Worm (Caenorhabditis elegans) whole organism, L1 larva: ENCODE results near the gene mboa-3.

Source experiments
- C16A3.4 ChIP-seq: fragments of 150-350 bp; optimal IDR thresholded peaks from 2 replicates; lab custom pipeline; 2014; ENCODE audit warnings: missing biosample characterization, missing genetic modification characterization
- Y116A8C.19 ChIP-seq: sonication (generic microtip); optimal IDR thresholded peaks from 2 replicates; lab custom pipeline; 2016; ENCODE audit warnings: missing compliant biosample characterization, missing genetic modification characterization, borderline replicate concordance
- blmp-1 ChIP-seq: fragments of 150-350 bp; optimal IDR thresholded peaks from 2 replicates; lab custom pipeline; 2014; ENCODE audit warnings: missing biosample characterization, missing genetic modification characterization
- ceh-8 ChIP-seq: fragments of 200-800 bp; sonication (Bioruptor generic); optimal IDR thresholded peaks from 2 replicates; lab custom pipeline; 2018; ENCODE audit warnings: mild to moderate bottlenecking, missing genetic modification characterization, moderate library complexity, missing compliant biosample characterization
- ceh-90 ChIP-seq: sonication (generic microtip); optimal IDR thresholded peaks from 2 replicates; lab custom pipeline; 2016; ENCODE audit warnings: missing genetic modification characterization, missing compliant biosample characterization
- dpl-1 ChIP-seq, 3 experiments: fragments of 150-350 bp in 2 of 3; sonication (generic microtip) in 1 of 3; optimal IDR thresholded peaks; 2 replicates each; lab custom pipeline; 2014 to 2017; ENCODE audit warnings: missing biosample characterization in 3 of 3, missing genetic modification characterization in 3 of 3, missing genetic modification reagents in 3 of 3
- egl-27 ChIP-seq, 2 experiments: fragments of 150-350 bp in 1 of 2; sonication (generic microtip); optimal IDR thresholded peaks; 3 replicates each; lab custom pipeline; 2017 to 2018; ENCODE audit warnings: missing biosample characterization in 2 of 2, missing genetic modification characterization in 2 of 2, missing genetic modification reagents in 2 of 2
- hpl-2 ChIP-seq: fragments of 150-350 bp; optimal IDR thresholded peaks from 2 replicates; lab custom pipeline; 2014; ENCODE audit warnings: missing biosample characterization, missing genetic modification reagents, missing genetic modification characterization
- lin-14 ChIP-seq: fragments of 200-800 bp; sonication (Bioruptor generic); optimal IDR thresholded peaks from 2 replicates; lab custom pipeline; 2018; ENCODE audit warnings: mild to moderate bottlenecking, missing genetic modification characterization, moderate library complexity, missing compliant biosample characterization
- lin-35 ChIP-seq, 2 experiments: fragments of 150-350 bp; optimal IDR thresholded peaks; 2 replicates each; lab custom pipeline; 2014; ENCODE audit warnings: missing biosample characterization in 2 of 2, missing genetic modification characterization in 2 of 2, missing genetic modification reagents in 2 of 2
- lin-39 ChIP-seq: fragments of 150-350 bp; optimal IDR thresholded peaks from 2 replicates; lab custom pipeline; 2014; ENCODE audit warnings: missing biosample characterization, missing genetic modification reagents, missing genetic modification characterization
- lir-3 ChIP-seq: sonication (generic microtip); optimal IDR thresholded peaks from 2 replicates; lab custom pipeline; 2016; ENCODE audit warnings: mild to moderate bottlenecking, missing genetic modification characterization, moderate library complexity, missing compliant biosample characterization; ENCODE audit not compliant: poor library complexity
- mab-9 ChIP-seq: fragments of 200-800 bp; sonication (Bioruptor generic); IDR thresholded peaks from 2 replicates; pipeline ENCODE4 v1.3.6; 2022; ENCODE audit warnings: missing genetic modification reagents, missing genetic modification characterization, missing compliant biosample characterization
- nhr-28 ChIP-seq: fragments of 150-350 bp; optimal IDR thresholded peaks from 2 replicates; lab custom pipeline; 2014; ENCODE audit warnings: missing biosample characterization, missing genetic modification characterization
- nhr-47 ChIP-seq: sonication (generic microtip); optimal IDR thresholded peaks from 2 replicates; lab custom pipeline; 2016; ENCODE audit warnings: mild to moderate bottlenecking, missing genetic modification characterization, moderate library complexity, missing compliant biosample characterization
- nhr-84 ChIP-seq: sonication (generic microtip); optimal IDR thresholded peaks from 2 replicates; lab custom pipeline; 2017; ENCODE audit warnings: missing biosample characterization, missing genetic modification characterization
- nhr-85 ChIP-seq: sonication (generic microtip); peaks from one replicate; lab custom pipeline; 2016; ENCODE audit warnings: missing genetic modification characterization, inconsistent platforms, missing compliant biosample characterization
- rnt-1 ChIP-seq: sonication (generic microtip); optimal IDR thresholded peaks from 2 replicates; lab custom pipeline; 2016; ENCODE audit warnings: mild to moderate bottlenecking, missing genetic modification characterization, moderate library complexity, missing compliant biosample characterization
- sup-37 ChIP-seq: fragments of 200-800 bp; sonication (Bioruptor generic); optimal IDR thresholded peaks from 2 replicates; lab custom pipeline; 2018; ENCODE audit warnings: mild to moderate bottlenecking, missing genetic modification characterization, missing compliant biosample characterization
- unc-62 ChIP-seq: fragments of 150-350 bp; optimal IDR thresholded peaks from 2 replicates; lab custom pipeline; 2014; ENCODE audit warnings: missing biosample characterization, missing genetic modification reagents, missing genetic modification characterization
- unc-86 ChIP-seq: sonication (generic microtip); optimal IDR thresholded peaks from 2 replicates; lab custom pipeline; 2016; ENCODE audit warnings: missing genetic modification characterization, missing compliant biosample characterization
- unc-98 ChIP-seq: fragments of 200-800 bp; sonication (Bioruptor generic); IDR thresholded peaks from 2 replicates; pipeline ENCODE4 v1.3.6; 2022; ENCODE audit warnings: missing genetic modification characterization, missing compliant biosample characterization

The mboa-3 gene

ce11 chrX:5475164-5475576 lies 47.4 kb downstream of the mboa-3 start (continued):
- no peak for TF ChIP-seq ceh-8
- peak; percentile 65 for TF ChIP-seq C16A3.4 (tag; lab: Kevin White, UChicago)
- no peak for TF ChIP-seq lin-39
- TF ChIP-seq lin-35 (GFP tag; optimal IDR thresholded peaks at IDR 0.05; lab: Kevin White, UChicago): peak; percentile 41 to 69
- no peak for TF ChIP-seq unc-62
- TF ChIP-seq lir-3: no peak
- no peak for TF ChIP-seq unc-86
- no peak for TF ChIP-seq ceh-90 (tag; lab: Kevin White, UChicago)
- TF ChIP-seq nhr-85 (tag; lab: Kevin White, UChicago): peak; percentile 94
- peak in 1 of 2 experiments; percentile 84 for TF ChIP-seq egl-27 (tag; optimal IDR thresholded peaks at IDR 0.05; lab: Kevin White, UChicago)

- peak; percentile 41 for TF ChIP-seq lin-14 (GFP tag; lab: Kevin White, UChicago)
- no peak for TF ChIP-seq dpl-1 (GFP tag; optimal IDR thresholded peaks at IDR 0.05; lab: Kevin White, UChicago)
- TF ChIP-seq unc-98: no peak
- peak; percentile 49 for TF ChIP-seq blmp-1 (tag; lab: Kevin White, UChicago)
- TF ChIP-seq hpl-2 (GFP tag; lab: Kevin White, UChicago): no peak
- TF ChIP-seq nhr-84 (tag; lab: Kevin White, UChicago): no peak
- TF ChIP-seq sup-37 (GFP tag; lab: Kevin White, UChicago): no peak
- TF ChIP-seq mab-9 (GFP tag; lab: Robert Waterston, UW): no peak
- TF ChIP-seq Y116A8C.19 (tag; lab: Kevin White, UChicago): no peak
- TF ChIP-seq rnt-1 (tag; lab: Kevin White, UChicago): peak; percentile 15
- no peak for TF ChIP-seq nhr-47
- no peak for TF ChIP-seq nhr-28
- TF ChIP-seq nhr-85 (tag; lab: Kevin White, UChicago): peak; percentile 82
Observed at ce11 chrX:5470111-5470745, 52.4 kb downstream of the mboa-3 start.
